Fruit fly (Drosophila melanogaster) whole organism, embryonic: ENCODE results near the gene CG17625.

ENCODE experiments used
- Abd-B ChIP-seq: fragments of 200-800 bp; sonication (Bioruptor generic); optimal IDR thresholded peaks from 2 replicates; lab custom pipeline; 2018; ENCODE audit warnings: missing biosample characterization, mild to moderate bottlenecking, missing genetic modification characterization, moderate library complexity
- CG11085 ChIP-seq: fragments of 200-800 bp; sonication (Bioruptor generic); IDR thresholded peaks from 2 replicates; pipeline ENCODE4 v1.3.6; 2022; ENCODE audit warnings: missing biosample characterization, missing genetic modification characterization
- CG11093 ChIP-seq: fragments of 200-800 bp; sonication (Bioruptor generic); IDR thresholded peaks from 3 replicates; pipeline ENCODE4 v1.3.6; 2022; ENCODE audit warnings: missing biosample characterization, missing genetic modification characterization
- CG14710 ChIP-seq: fragments of 200-800 bp; sonication (Bioruptor generic); optimal IDR thresholded peaks from 3 replicates; lab custom pipeline; 2019; ENCODE audit warnings: missing biosample characterization, mild to moderate bottlenecking, missing genetic modification characterization, moderate library complexity
- CG16779 ChIP-seq: fragments of 200-800 bp; sonication (Bioruptor generic); IDR thresholded peaks from 2 replicates; pipeline ENCODE4 v1.3.6; 2022; ENCODE audit warnings: missing biosample characterization, missing genetic modification characterization
- CG17359 ChIP-seq: fragments of 200-800 bp; sonication (Bioruptor generic); optimal IDR thresholded peaks from 3 replicates; lab custom pipeline; 2018; ENCODE audit warnings: missing biosample characterization, mild to moderate bottlenecking, missing genetic modification characterization, moderate library complexity
- CG17802 ChIP-seq: fragments of 200-800 bp; sonication (Bioruptor generic); optimal IDR thresholded peaks from 2 replicates; lab custom pipeline; 2018; ENCODE audit warnings: missing biosample characterization, mild to moderate bottlenecking, missing genetic modification characterization, moderate library complexity
- CG2116 ChIP-seq: fragments of 200-800 bp; sonication (Bioruptor generic); optimal IDR thresholded peaks from 3 replicates; lab custom pipeline; 2018; ENCODE audit warnings: missing biosample characterization, mild to moderate bottlenecking, missing genetic modification characterization
- CG2678 ChIP-seq: fragments of 200-800 bp; sonication (Bioruptor generic); optimal IDR thresholded peaks from 3 replicates; lab custom pipeline; 2019; ENCODE audit warnings: missing biosample characterization, mild to moderate bottlenecking, missing genetic modification characterization, moderate library complexity
- CG2889 ChIP-seq: fragments of 200-800 bp; sonication (Bioruptor generic); IDR thresholded peaks from 3 replicates; pipeline ENCODE4 v1.3.6; 2022; ENCODE audit warnings: missing biosample characterization, missing genetic modification characterization
- CG32767 ChIP-seq: fragments of 200-800 bp; sonication (Bioruptor generic); IDR thresholded peaks from 2 replicates; pipeline ENCODE4 v1.3.6; 2022; ENCODE audit warnings: missing biosample characterization, missing genetic modification characterization
- CG5953 ChIP-seq: fragments of 200-800 bp; sonication (Bioruptor generic); IDR thresholded peaks from 2 replicates; pipeline ENCODE4 v1.3.6; 2022; ENCODE audit warnings: missing biosample characterization, missing genetic modification characterization
- CG6765 ChIP-seq: fragments of 200-800 bp; sonication (Bioruptor generic); optimal IDR thresholded peaks from 3 replicates; lab custom pipeline; 2017; ENCODE audit warnings: missing biosample characterization, mild to moderate bottlenecking, missing genetic modification characterization
- CG6791 ChIP-seq: fragments of 200-800 bp; sonication (Bioruptor generic); IDR thresholded peaks from 3 replicates; pipeline ENCODE4 v1.3.6; 2022; ENCODE audit warnings: missing biosample characterization, missing genetic modification characterization; ENCODE audit not compliant: partially characterized antibody
- CG7271 ChIP-seq: fragments of 200-800 bp; sonication (Bioruptor generic); optimal IDR thresholded peaks from 2 replicates; lab custom pipeline; 2018; ENCODE audit warnings: missing biosample characterization, mild to moderate bottlenecking, missing genetic modification characterization, moderate library complexity
- CG7357 ChIP-seq: fragments of 200-800 bp; sonication (Bioruptor generic); IDR thresholded peaks from 3 replicates; pipeline ENCODE4 v1.3.6; 2022; ENCODE audit warnings: missing biosample characterization, missing genetic modification characterization
- CG7372 ChIP-seq: fragments of 200-800 bp; sonication (Bioruptor generic); IDR thresholded peaks from 2 replicates; pipeline ENCODE4 v1.3.6; 2022; ENCODE audit warnings: missing biosample characterization, missing genetic modification characterization
- CG7556 ChIP-seq: fragments of 200-800 bp; sonication (Bioruptor generic); optimal IDR thresholded peaks from 2 replicates; lab custom pipeline; 2017; ENCODE audit warnings: missing biosample characterization, mild to moderate bottlenecking, missing genetic modification characterization
- CG7839 ChIP-seq: fragments of 200-800 bp; sonication (Bioruptor generic); optimal IDR thresholded peaks from 3 replicates; lab custom pipeline; 2018; ENCODE audit warnings: missing biosample characterization, mild to moderate bottlenecking, missing genetic modification characterization, moderate library complexity
- CG9727 ChIP-seq: fragments of 200-800 bp; sonication (Bioruptor generic); optimal IDR thresholded peaks from 3 replicates; lab custom pipeline; 2017; ENCODE audit warnings: missing biosample characterization, mild to moderate bottlenecking, missing genetic modification characterization
- CG9932 ChIP-seq: fragments of 200-800 bp; sonication (Bioruptor generic); IDR thresholded peaks from 2 replicates; pipeline ENCODE4 v1.3.6; 2022; ENCODE audit warnings: missing biosample characterization, missing genetic modification characterization
- CTCF ChIP-seq: fragments of 200-800 bp; sonication (Bioruptor generic); optimal IDR thresholded peaks from 2 replicates; lab custom pipeline; 2017; ENCODE audit warnings: missing biosample characterization, mild to moderate bottlenecking, missing genetic modification characterization, moderate library complexity
- Camta ChIP-seq: fragments of 200-800 bp; sonication (Bioruptor generic); optimal IDR thresholded peaks from 2 replicates; lab custom pipeline; 2016; ENCODE audit warnings: missing biosample characterization, missing genetic modification characterization
- CoRest ChIP-seq: fragments of 200-800 bp; sonication (Bioruptor generic); optimal IDR thresholded peaks from 3 replicates; lab custom pipeline; 2018; ENCODE audit warnings: missing biosample characterization, mild to moderate bottlenecking, missing genetic modification characterization, moderate library complexity
- CrebB ChIP-seq: fragments of 200-800 bp; sonication (Bioruptor generic); optimal IDR thresholded peaks from 3 replicates; lab custom pipeline; 2018; ENCODE audit warnings: missing biosample characterization, mild to moderate bottlenecking, missing genetic modification characterization
- Doc3 ChIP-seq: fragments of 200-800 bp; sonication (Bioruptor generic); IDR thresholded peaks from 3 replicates; pipeline ENCODE4 v1.3.6; 2022; ENCODE audit warnings: missing biosample characterization, missing genetic modification characterization; ENCODE audit not compliant: partially characterized antibody
- E2f1 ChIP-seq: fragments of 200-800 bp; sonication (Bioruptor generic); IDR thresholded peaks from 2 replicates; pipeline ENCODE4 v1.3.6; 2022; ENCODE audit warnings: missing biosample characterization, missing genetic modification characterization
- Hand ChIP-seq: fragments of 200-800 bp; sonication (Bioruptor generic); optimal IDR thresholded peaks from 2 replicates; lab custom pipeline; 2017; ENCODE audit warnings: mild to moderate bottlenecking, missing biosample characterization, missing genetic modification reagents, missing genetic modification characterization
- Hr78 ChIP-seq, 2 experiments: fragments of 200-800 bp in 1 of 2; fragments of >200 bp in 1 of 2; sonication (Bioruptor generic) in 1 of 2; optimal IDR thresholded peaks; 2 replicates each; lab custom pipeline; 2017 to 2019; ENCODE audit warnings: missing biosample characterization in 2 of 2, missing genetic modification characterization in 2 of 2, mild to moderate bottlenecking in 1 of 2, moderate library complexity in 1 of 2
- Lim3 ChIP-seq: fragments of 200-800 bp; sonication (Bioruptor generic); IDR thresholded peaks from 2 replicates; pipeline ENCODE4 v1.3.6; 2022; ENCODE audit warnings: missing biosample characterization, missing genetic modification characterization
- Mad ChIP-seq: fragments of 200-800 bp; sonication (Bioruptor generic); optimal IDR thresholded peaks from 2 replicates; lab custom pipeline; 2016; ENCODE audit warnings: missing biosample characterization, missing genetic modification characterization
- Nf-YB ChIP-seq: fragments of 200-800 bp; sonication (Bioruptor generic); optimal IDR thresholded peaks from 3 replicates; lab custom pipeline; 2019; ENCODE audit warnings: missing biosample characterization, mild to moderate bottlenecking, missing genetic modification characterization, moderate library complexity
- Pdp1 ChIP-seq, 2 experiments: fragments of 200-800 bp; sonication (Bioruptor generic); optimal IDR thresholded peaks; 3 replicates each; lab custom pipeline; 2016; ENCODE audit warnings: missing biosample characterization in 2 of 2, missing genetic modification characterization in 2 of 2, mild to moderate bottlenecking in 1 of 2, moderate library complexity in 1 of 2
- Stat92E ChIP-seq, 3 experiments: fragments of >200 bp in 2 of 3; fragments of 200-800 bp in 1 of 3; sonication (Bioruptor generic) in 1 of 3; optimal IDR thresholded peaks; 2 replicates each; lab custom pipeline; 2017 to 2019; ENCODE audit warnings: missing biosample characterization in 3 of 3, missing genetic modification characterization in 3 of 3, mild to moderate bottlenecking in 1 of 3, moderate library complexity in 1 of 3
- Usf ChIP-seq: fragments of 200-800 bp; sonication (Bioruptor generic); optimal IDR thresholded peaks from 2 replicates; lab custom pipeline; 2017; ENCODE audit warnings: missing genotype, missing biosample characterization, missing genetic modification characterization
- Vsx1 ChIP-seq: fragments of 200-800 bp; sonication (Bioruptor generic); optimal IDR thresholded peaks from 2 replicates; lab custom pipeline; 2017; ENCODE audit warnings: missing biosample characterization, mild to moderate bottlenecking, missing genetic modification characterization, missing genetic modification reagents
- cad ChIP-seq: fragments of >200 bp; optimal IDR thresholded peaks from 2 replicates; lab custom pipeline; 2017; ENCODE audit warnings: missing biosample characterization, missing genetic modification characterization
- caup ChIP-seq: fragments of 200-800 bp; sonication (Bioruptor generic); optimal IDR thresholded peaks from 3 replicates; lab custom pipeline; 2017; ENCODE audit warnings: missing biosample characterization, mild to moderate bottlenecking, missing genetic modification characterization, moderate library complexity; ENCODE audit not compliant: severe bottlenecking
- ind ChIP-seq: fragments of 200-800 bp; sonication (Bioruptor generic); optimal IDR thresholded peaks from 3 replicates; lab custom pipeline; 2016; ENCODE audit warnings: missing biosample characterization, missing genetic modification characterization
- jing ChIP-seq: fragments of 200-800 bp; sonication (Bioruptor generic); optimal IDR thresholded peaks from 2 replicates; lab custom pipeline; 2018; ENCODE audit warnings: missing biosample characterization, mild to moderate bottlenecking, missing genetic modification characterization
- mld ChIP-seq: fragments of 200-800 bp; sonication (Bioruptor generic); IDR thresholded peaks from 3 replicates; pipeline ENCODE4 v1.3.6; 2022; ENCODE audit warnings: missing biosample characterization, missing genetic modification characterization; ENCODE audit not compliant: partially characterized antibody
- pros ChIP-seq: fragments of 200-800 bp; sonication (Bioruptor generic); optimal IDR thresholded peaks from 3 replicates; lab custom pipeline; 2019; ENCODE audit warnings: missing biosample characterization, mild to moderate bottlenecking, missing genetic modification characterization, moderate library complexity
- schlank ChIP-seq: fragments of 200-800 bp; sonication (Bioruptor generic); optimal IDR thresholded peaks from 2 replicates; lab custom pipeline; 2018; ENCODE audit warnings: missing biosample characterization, mild to moderate bottlenecking, missing genetic modification characterization
- sqz ChIP-seq: fragments of 200-800 bp; sonication (Bioruptor generic); optimal IDR thresholded peaks from 3 replicates; lab custom pipeline; 2018; ENCODE audit warnings: missing biosample characterization, mild to moderate bottlenecking, missing genetic modification characterization
- tin ChIP-seq: fragments of 200-800 bp; sonication (Bioruptor generic); optimal IDR thresholded peaks from 3 replicates; lab custom pipeline; 2016; ENCODE audit warnings: missing biosample characterization, missing genetic modification characterization
- trh ChIP-seq: fragments of 200-800 bp; sonication (Bioruptor generic); optimal IDR thresholded peaks from 2 replicates; lab custom pipeline; 2016; ENCODE audit warnings: missing biosample characterization, missing genetic modification characterization
- ttk ChIP-seq: fragments of 200-800 bp; sonication (Bioruptor generic); IDR thresholded peaks from 2 replicates; pipeline ENCODE4 v2.1.2; 2022; ENCODE audit warnings: missing biosample characterization, missing genetic modification characterization
- zen ChIP-seq: fragments of 200-800 bp; sonication (Bioruptor generic); optimal IDR thresholded peaks from 3 replicates; lab custom pipeline; 2018; ENCODE audit warnings: missing biosample characterization, mild to moderate bottlenecking, missing genetic modification characterization, moderate library complexity

The CG17625 gene

dm6 chr3R:22724149-22724973 lies 37.7 kb downstream of the CG17625 start, which contains the start of gene Irp-1A (continued):
- TF ChIP-seq CG7839 (tag; lab: Kevin White, UChicago), result peak; percentile 86
- TF ChIP-seq Mad (GFP tag; lab: Kevin White, UChicago), result no peak
- TF ChIP-seq caup (GFP tag; lab: Kevin White, UChicago), result peak; percentile 62
- TF ChIP-seq CG5953, result no peak
- TF ChIP-seq E2f1 (GFP tag; lab: Robert Waterston, UW), result peak; percentile 84
- peak in 1 of 2 experiments; percentile 54 for TF ChIP-seq Pdp1 (GFP tag; optimal IDR thresholded peaks at IDR 0.05; lab: Kevin White, UChicago)
- TF ChIP-seq CG2889 (GFP tag; lab: Robert Waterston, UW), result no peak
- peak; percentile 21 for TF ChIP-seq schlank
- TF ChIP-seq CG16779 (GFP tag; lab: Robert Waterston, UW), result no peak
- TF ChIP-seq Abd-B (GFP tag; lab: Kevin White, UChicago), result peak; percentile 37
- TF ChIP-seq CG11085 (GFP tag; lab: Robert Waterston, UW), result peak; percentile 62
- peak; percentile 83 for TF ChIP-seq CG17359 (tag; lab: Kevin White, UChicago)
- TF ChIP-seq CG2678 (tag; lab: Kevin White, UChicago), result peak; percentile 87
- TF ChIP-seq Vsx1, result peak; percentile 57
- peak; percentile 22 for TF ChIP-seq Camta (GFP tag; lab: Kevin White, UChicago)
- no peak for TF ChIP-seq trh (GFP tag; lab: Kevin White, UChicago)
- TF ChIP-seq CG32767 (GFP tag; lab: Robert Waterston, UW), result peak; percentile 43
- TF ChIP-seq CG6791 (GFP tag; lab: Robert Waterston, UW), result peak; percentile 79
- peak; percentile 60 for TF ChIP-seq Hand (GFP tag; lab: Kevin White, UChicago)
- peak; percentile 65 for TF ChIP-seq Nf-YB (GFP tag; lab: Kevin White, UChicago)
- TF ChIP-seq Doc3 (GFP tag; lab: Robert Waterston, UW), result peak; percentile 77
- peak; percentile 58; the same call in 2 of the 3 replicates for TF ChIP-seq mld (GFP tag; lab: Robert Waterston, UW)
- peak; percentile 73 for TF ChIP-seq CG2116 (GFP tag; lab: Kevin White, UChicago)
- peak; percentile 57 for TF ChIP-seq zen (tag; lab: Kevin White, UChicago)
- peak; percentile 55 for TF ChIP-seq tin
- peak; percentile 84 for TF ChIP-seq CG9932 (GFP tag; lab: Robert Waterston, UW)
- peak; percentile 58 for TF ChIP-seq CG6765 (GFP tag; lab: Kevin White, UChicago)
- TF ChIP-seq pros (GFP tag; lab: Kevin White, UChicago), result no peak
- TF ChIP-seq CG7372, result peak; percentile 57; the same call in 1 of the 2 replicates
- TF ChIP-seq Lim3 (GFP tag; lab: Robert Waterston, UW), result no peak
- no peak for TF ChIP-seq jing (GFP tag; lab: Kevin White, UChicago)
- TF ChIP-seq ind, result peak; percentile 58
- TF ChIP-seq Usf, result peak; percentile 13
- no peak for TF ChIP-seq CG17802 (tag; lab: Kevin White, UChicago)
- peak; percentile 77 for TF ChIP-seq CG7556 (GFP tag; lab: Kevin White, UChicago)
- TF ChIP-seq CoRest, result peak; percentile 83
- TF ChIP-seq sqz (GFP tag; lab: Kevin White, UChicago), result peak; percentile 17
- no peak for TF ChIP-seq CTCF (GFP tag; lab: Kevin White, UChicago)
- no peak for TF ChIP-seq Stat92E (GFP tag; optimal IDR thresholded peaks at IDR 0.05; lab: Kevin White, UChicago)
- no peak for TF ChIP-seq CG7357 (GFP tag; lab: Robert Waterston, UW)
- TF ChIP-seq Hr78 (GFP tag; optimal IDR thresholded peaks at IDR 0.05; lab: Kevin White, UChicago), result peak in 1 of 2 experiments; percentile 23
- TF ChIP-seq CG9727 (GFP tag; lab: Kevin White, UChicago), result peak; percentile 78
- no peak for TF ChIP-seq cad (GFP tag; lab: Kevin White, UChicago)
- peak; percentile 54 for TF ChIP-seq CrebB
- TF ChIP-seq CG14710, result peak; percentile 81
- no peak for TF ChIP-seq CG11093 (GFP tag; lab: Robert Waterston, UW)
- peak; percentile 80 for TF ChIP-seq CG7271 (tag; lab: Kevin White, UChicago)
- peak; percentile 74 for TF ChIP-seq ttk (GFP tag; lab: Robert Waterston, UW)
